Worm (Caenorhabditis elegans) whole organism, L3 larva: ENCODE measurements around the gene pad-2.

ENCODE experiments used
- ama-1 ChIP-seq: fragments of 150-350 bp; optimal IDR thresholded peaks from 2 replicates; lab custom pipeline; 2018
- daf-12 ChIP-seq: fragments of 150-350 bp; optimal IDR thresholded peaks from 2 replicates; lab custom pipeline; 2014; ENCODE audit warnings: missing biosample characterization, missing genetic modification reagents, missing genetic modification characterization
- egl-27 ChIP-seq: sonication (generic microtip); optimal IDR thresholded peaks from 4 replicates; lab custom pipeline; 2017; ENCODE audit warnings: missing biosample characterization, missing genetic modification reagents, missing genetic modification characterization
- elt-1 ChIP-seq: fragments of 150-350 bp; optimal IDR thresholded peaks from 2 replicates; lab custom pipeline; 2014; ENCODE audit warnings: missing biosample characterization, missing genetic modification characterization
- elt-3 ChIP-seq, 3 experiments: fragments of 150-350 bp in 1 of 3; sonication (generic microtip) in 2 of 3; optimal IDR thresholded peaks; 2 replicates in 2 of 3; 4 replicates in 1 of 3; lab custom pipeline; 2014 to 2017; ENCODE audit warnings: missing biosample characterization in 3 of 3, missing genetic modification characterization in 3 of 3
- fkh-10 ChIP-seq: sonication (generic microtip); optimal IDR thresholded peaks from 2 replicates; lab custom pipeline; 2017; ENCODE audit warnings: missing biosample characterization, missing genetic modification reagents, missing genetic modification characterization
- jun-1 ChIP-seq: fragments of 150-350 bp; optimal IDR thresholded peaks from 2 replicates; lab custom pipeline; 2014; ENCODE audit warnings: missing biosample characterization, missing genetic modification reagents, missing genetic modification characterization
- nhr-237 ChIP-seq: fragments of 150-350 bp; optimal IDR thresholded peaks from 2 replicates; lab custom pipeline; 2014; ENCODE audit warnings: missing biosample characterization, missing genetic modification characterization
- nhr-76 ChIP-seq: fragments of 150-350 bp; sonication (generic microtip); optimal IDR thresholded peaks from 5 replicates; lab custom pipeline; 2014; ENCODE audit warnings: missing biosample characterization, missing genetic modification characterization
- nhr-77 ChIP-seq: fragments of 150-350 bp; optimal IDR thresholded peaks from 2 replicates; lab custom pipeline; 2014; ENCODE audit warnings: missing biosample characterization, missing genetic modification characterization
- pqm-1 ChIP-seq: fragments of 150-350 bp; optimal IDR thresholded peaks from 2 replicates; lab custom pipeline; 2017; ENCODE audit warnings: missing biosample characterization, missing genetic modification characterization, inconsistent platforms
- ztf-11 ChIP-seq: fragments of 150-350 bp; optimal IDR thresholded peaks from 2 replicates; lab custom pipeline; 2014; ENCODE audit warnings: missing biosample characterization, missing genetic modification characterization

- TF ChIP-seq nhr-77 (tag; lab: Kevin White, UChicago) (no peak), egl-27 (tag; lab: Kevin White, UChicago) (no peak), ama-1 (lab: Kevin White, UChicago) (no peak), ztf-11 (tag; lab: Kevin White, UChicago) (no peak), daf-12 (tag; lab: Kevin White, UChicago) (no peak), nhr-237 (no peak), fkh-10 (GFP tag; lab: Kevin White, UChicago) (no peak), elt-1 (tag; lab: Kevin White, UChicago) (no peak), elt-3 (tag; optimal IDR thresholded peaks at IDR 0.05; lab: Kevin White, UChicago) (no peak), jun-1 (tag; lab: Kevin White, UChicago) (no peak), nhr-76 (tag; lab: Kevin White, UChicago) (no peak), pqm-1 (tag; lab: Kevin White, UChicago) (no peak)
Observed at ce11 chrIII:10290541-10290940, 11.6 kb downstream of the pad-2 start.
